Fruit fly (Drosophila melanogaster): ENCODE results near the gene LysX.

- TF ChIP-seq Myc (optimal IDR thresholded peaks at IDR 0.05) (no peak), Sin3A (optimal IDR thresholded peaks at IDR 0.05) (no peak), insv (optimal IDR thresholded peaks at IDR 0.05) (no peak)
These were observed 11.8 kb upstream of the LysX start, which contains the start of gene LysB for dm6 chr3L:1206682-1207421.
